Fruit fly (Drosophila melanogaster): Measurements from ENCODE around the gene lmgA.
A peak's percentile ranks its signal among the peaks of the same experiment; 100 is the strongest.

The lmgA gene

dm6 chr2L:8553789-8554626 is 25.6 kb upstream of the lmgA start (continued):
- no peak for TF ChIP-seq Mad (GFP tag; optimal IDR thresholded peaks at IDR 0.05)
- no peak for TF ChIP-seq CG10654 (GFP tag; optimal IDR thresholded peaks at IDR 0.05)
- no peak for TF ChIP-seq Sin3A (optimal IDR thresholded peaks at IDR 0.05)
- TF ChIP-seq pan (optimal IDR thresholded peaks at IDR 0.05), result no peak
- TF ChIP-seq pan (GFP tag; optimal IDR thresholded peaks at IDR 0.05 in 1 of 2, IDR thresholded peaks at IDR 0.05 in 1 of 2), result no peak
- peak; percentile 32 for TF ChIP-seq Xbp1 (GFP tag; optimal IDR thresholded peaks at IDR 0.05)
- no peak for TF ChIP-seq ssp (GFP tag; IDR thresholded peaks at IDR 0.05)
- no peak for TF ChIP-seq CG13624 (GFP tag; optimal IDR thresholded peaks at IDR 0.05)
- TF ChIP-seq CG6654 (GFP tag; optimal IDR thresholded peaks at IDR 0.05), result no peak
- TF ChIP-seq pum (GFP tag; optimal IDR thresholded peaks at IDR 0.05), result peak; percentile 20
- no peak for TF ChIP-seq nerfin-2 (GFP tag; IDR thresholded peaks at IDR 0.05; ENCODE audit: partially characterized antibody)
- TF ChIP-seq Xrp1 (GFP tag; IDR thresholded peaks at IDR 0.05), result peak; percentile 69; the same call in 1 of the 2 replicates
- 0 out of 2 replicates have a peak, but pooled peaks have one; percentile 27 for TF ChIP-seq seq (GFP tag; IDR thresholded peaks at IDR 0.05)
- TF ChIP-seq CG30403 (GFP tag; optimal IDR thresholded peaks at IDR 0.05), result peak; percentile 5
- peak; percentile 73; the same call in 2 of the 3 replicates for TF ChIP-seq CG2199 (GFP tag; IDR thresholded peaks at IDR 0.05)
- peak; percentile 45 for TF ChIP-seq CG12391 (tag; optimal IDR thresholded peaks at IDR 0.05)
- TF ChIP-seq NC2α (GFP tag; optimal IDR thresholded peaks at IDR 0.05), result peak; percentile 32
- TF ChIP-seq Taf1 (GFP tag; IDR thresholded peaks at IDR 0.05), result no peak; the same call in 1 of the 2 replicates
- TF ChIP-seq CG11504 (tag; optimal IDR thresholded peaks at IDR 0.05), result peak; percentile 73
- TF ChIP-seq CG30020 (tag; optimal IDR thresholded peaks at IDR 0.05), result no peak
- no peak for TF ChIP-seq Ada2b (GFP tag; IDR thresholded peaks at IDR 0.05)
- no peak for TF ChIP-seq CG11398 (GFP tag; optimal IDR thresholded peaks at IDR 0.05)
- peak; percentile 47; the same call in 1 of the 3 replicates for TF ChIP-seq CG11695 (GFP tag; IDR thresholded peaks at IDR 0.05)
- no peak for TF ChIP-seq Hand (GFP tag; optimal IDR thresholded peaks at IDR 0.05)
- TF ChIP-seq PHDP (tag; optimal IDR thresholded peaks at IDR 0.05), result peak; percentile 22
- no peak for TF ChIP-seq B-H2 (GFP tag; optimal IDR thresholded peaks at IDR 0.05)
- TF ChIP-seq CG10267 (tag; optimal IDR thresholded peaks at IDR 0.05), result peak; percentile 33
- TF ChIP-seq jumu (GFP tag; optimal IDR thresholded peaks at IDR 0.05), result peak; percentile 13
- TF ChIP-seq fru (optimal IDR thresholded peaks at IDR 0.05), result no peak
- no peak for TF ChIP-seq tna (GFP tag; IDR thresholded peaks at IDR 0.05; ENCODE audit: partially characterized antibody)
- TF ChIP-seq bigmax (GFP tag; optimal IDR thresholded peaks at IDR 0.05), result no peak
- peak; percentile 35 for TF ChIP-seq CG3163 (GFP tag; optimal IDR thresholded peaks at IDR 0.05)
- TF ChIP-seq CG4820 (GFP tag; optimal IDR thresholded peaks at IDR 0.05), result no peak
- no peak for TF ChIP-seq ftz-f1 (GFP tag; optimal IDR thresholded peaks at IDR 0.05)
- no peak for TF ChIP-seq Stat92E (GFP tag; optimal IDR thresholded peaks at IDR 0.05)
- TF ChIP-seq unc-4 (GFP tag; IDR thresholded peaks at IDR 0.05; ENCODE audit: partially characterized antibody), result no peak
- TF ChIP-seq Fer2 (tag; optimal IDR thresholded peaks at IDR 0.05), result no peak
- no peak for TF ChIP-seq emc (GFP tag; optimal IDR thresholded peaks at IDR 0.05)
- no peak for TF ChIP-seq CG10321 (GFP tag; IDR thresholded peaks at IDR 0.05)
- TF ChIP-seq run (tag; optimal IDR thresholded peaks at IDR 0.05), result no peak
- no peak for TF ChIP-seq CG8359 (GFP tag; optimal IDR thresholded peaks at IDR 0.05; ENCODE audit: borderline replicate concordance)
- TF ChIP-seq mirr (GFP tag; optimal IDR thresholded peaks at IDR 0.05), result no peak
- TF ChIP-seq Ets65A (GFP tag), result peak; percentile 85
- peak; percentile 14 for TF ChIP-seq CG17385 (GFP tag; optimal IDR thresholded peaks at IDR 0.05)
- no peak for TF ChIP-seq nom (GFP tag; optimal IDR thresholded peaks at IDR 0.05)
- peak; percentile 12 for TF ChIP-seq zfh2 (GFP tag; optimal IDR thresholded peaks at IDR 0.05)
- TF ChIP-seq Poxn (GFP tag; IDR thresholded peaks at IDR 0.05), result no peak
- TF ChIP-seq exex (tag; optimal IDR thresholded peaks at IDR 0.05), result no peak
- peak; percentile 38 for TF ChIP-seq pho (GFP tag; optimal IDR thresholded peaks at IDR 0.05)
- TF ChIP-seq Mrtf (GFP tag; IDR thresholded peaks at IDR 0.05), result no peak
